Fruit fly (Drosophila melanogaster): Measurements from ENCODE around the gene pon.

Gene pon

DNA sequence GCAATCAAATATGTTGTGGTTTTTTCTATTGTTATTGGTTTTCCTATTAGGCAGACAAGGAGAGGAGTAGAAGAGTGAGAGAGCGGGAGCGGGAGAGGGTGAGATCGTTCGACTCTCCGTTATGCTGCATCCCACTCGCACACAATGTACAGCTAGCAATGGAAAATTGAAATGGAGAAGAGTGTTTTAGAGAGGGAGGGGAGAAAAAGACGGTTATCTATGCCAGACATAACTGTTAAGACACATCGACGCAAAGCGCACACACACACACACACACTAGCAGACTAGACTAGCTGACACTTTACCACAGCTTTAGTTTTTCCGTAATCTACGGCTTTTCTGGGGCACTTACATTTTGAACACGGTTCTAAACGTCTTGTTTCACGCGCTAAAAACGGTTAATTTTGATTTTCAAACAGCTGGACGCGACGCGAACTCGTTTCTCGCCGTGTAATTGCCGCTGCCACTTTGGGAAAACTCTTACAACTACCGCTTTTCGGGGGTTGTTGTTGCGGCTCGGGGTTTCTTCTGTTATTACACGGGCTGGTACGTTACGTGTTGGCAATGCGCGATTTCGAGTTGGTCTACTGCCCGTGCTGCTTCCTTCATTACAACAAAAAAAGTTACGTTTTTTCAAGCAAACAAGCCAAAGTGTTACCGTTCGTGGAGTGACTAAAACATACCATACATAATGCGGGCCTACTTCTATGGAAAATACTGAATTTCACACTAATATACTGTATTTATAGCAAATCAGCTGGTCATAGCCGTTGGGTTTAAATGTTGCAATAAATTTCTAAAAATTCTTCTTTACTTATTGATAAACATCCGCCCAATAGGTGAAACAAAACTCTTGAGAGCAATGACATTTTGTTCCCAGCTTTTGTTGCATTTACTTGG lies 43.0 kb downstream of the pon start, which contains the start of gene fzr (continued):
- 0 out of 2 replicates have a peak, but pooled peaks have one; percentile 14 for TF ChIP-seq CG16779 (GFP tag; IDR thresholded peaks at IDR 0.05)
- TF ChIP-seq MESR4 (GFP tag; optimal IDR thresholded peaks at IDR 0.05) = peak; percentile 42
- TF ChIP-seq Max (GFP tag; optimal IDR thresholded peaks at IDR 0.05) = no peak
- TF ChIP-seq en (GFP tag; optimal IDR thresholded peaks at IDR 0.05) = no peak
- TF ChIP-seq ab (GFP tag; optimal IDR thresholded peaks at IDR 0.05) = no peak
- no peak for TF ChIP-seq peb (GFP tag; IDR thresholded peaks at IDR 0.05)
- TF ChIP-seq Mad (GFP tag; optimal IDR thresholded peaks at IDR 0.05) = no peak
- TF ChIP-seq danr (GFP tag; IDR thresholded peaks at IDR 0.05) = no peak
- TF ChIP-seq CG9215 (GFP tag; IDR thresholded peaks at IDR 0.05) = no peak
- TF ChIP-seq CG10959 (GFP tag; IDR thresholded peaks at IDR 0.05) = no peak
- peak; percentile 97 for TF ChIP-seq Myb (GFP tag; optimal IDR thresholded peaks at IDR 0.05)
- TF ChIP-seq btn (GFP tag; optimal IDR thresholded peaks at IDR 0.05) = no peak
- TF ChIP-seq CG4360 (GFP tag; IDR thresholded peaks at IDR 0.05) = peak; percentile 93
- TF ChIP-seq CG7372 (GFP tag; IDR thresholded peaks at IDR 0.05) = no peak
- TF ChIP-seq inv (GFP tag; IDR thresholded peaks at IDR 0.05; ENCODE audit: partially characterized antibody) = no peak
- TF ChIP-seq hbn (GFP tag; IDR thresholded peaks at IDR 0.05; ENCODE audit: partially characterized antibody) = no peak
- TF ChIP-seq Bgb (GFP tag; IDR thresholded peaks at IDR 0.05; ENCODE audit: partially characterized antibody) = no peak
- no peak for TF ChIP-seq ap (GFP tag; IDR thresholded peaks at IDR 0.05)
- no peak for TF ChIP-seq CG31441 (GFP tag; IDR thresholded peaks at IDR 0.05)
- TF ChIP-seq Dp (GFP tag; optimal IDR thresholded peaks at IDR 0.05) = peak; percentile 15
- no peak for TF ChIP-seq jing (GFP tag; optimal IDR thresholded peaks at IDR 0.05)
- TF ChIP-seq CG9727 (GFP tag; optimal IDR thresholded peaks at IDR 0.05) = no peak
- no peak for TF ChIP-seq Ravus (GFP tag; IDR thresholded peaks at IDR 0.05)
- TF ChIP-seq CG1792 (GFP tag; optimal IDR thresholded peaks at IDR 0.05) = no peak
- TF ChIP-seq tx (GFP tag; optimal IDR thresholded peaks at IDR 0.05) = no peak
- no peak for TF ChIP-seq yki (optimal IDR thresholded peaks at IDR 0.05)
- no peak for TF ChIP-seq MTF-1 (GFP tag; optimal IDR thresholded peaks at IDR 0.05; ENCODE audit: borderline replicate concordance)
- TF ChIP-seq CG14441 (GFP tag; IDR thresholded peaks at IDR 0.05) = no peak
- peak; percentile 48 for TF ChIP-seq cg (GFP tag; optimal IDR thresholded peaks at IDR 0.05)
- no peak for TF ChIP-seq CG13775 (GFP tag; optimal IDR thresholded peaks at IDR 0.05)
- TF ChIP-seq Trl (optimal IDR thresholded peaks at IDR 0.05) = peak; percentile 72 to 74
- no peak for TF ChIP-seq Trl (GFP tag; optimal IDR thresholded peaks at IDR 0.05)
- TF ChIP-seq ato (GFP tag; IDR thresholded peaks at IDR 0.05; ENCODE audit: partially characterized antibody) = no peak
- TF ChIP-seq CG15479 (GFP tag; optimal IDR thresholded peaks at IDR 0.05) = no peak
- peak in 1 of 2 experiments; percentile 32 for TF ChIP-seq Pdp1 (GFP tag; optimal IDR thresholded peaks at IDR 0.05)
- no peak for TF ChIP-seq zen2 (GFP tag; IDR thresholded peaks at IDR 0.05; ENCODE audit: partially characterized antibody)
- TF ChIP-seq CG9797 (GFP tag; optimal IDR thresholded peaks at IDR 0.05) = peak; percentile 90
- no peak for TF ChIP-seq CG4404 (GFP tag; IDR thresholded peaks at IDR 0.05)
- no peak for TF ChIP-seq CG5180 (GFP tag; optimal IDR thresholded peaks at IDR 0.05)
- TF ChIP-seq tgo (GFP tag; IDR thresholded peaks at IDR 0.05) = no peak
- no peak for TF ChIP-seq CG18619 (GFP tag; optimal IDR thresholded peaks at IDR 0.05)
- TF ChIP-seq CG32532 (GFP tag; IDR thresholded peaks at IDR 0.05) = no peak
- TF ChIP-seq dmrt11E (tag; optimal IDR thresholded peaks at IDR 0.05) = no peak
- no peak for TF ChIP-seq ham (GFP tag; IDR thresholded peaks at IDR 0.05)
- TF ChIP-seq fd102C (GFP tag; optimal IDR thresholded peaks at IDR 0.05) = no peak
- TF ChIP-seq sim (GFP tag; IDR thresholded peaks at IDR 0.05) = no peak

All from whole organism, embryonic.